Fruit fly (Drosophila melanogaster) whole organism, embryonic: ENCODE data around the gene Bug22.

Source experiments
- Bdp1 ChIP-seq: fragments of 200-800 bp; sonication (Bioruptor generic); optimal IDR thresholded peaks from 3 replicates; lab custom pipeline; 2016; ENCODE audit warnings: missing biosample characterization, missing genetic modification characterization
- Bgb ChIP-seq: fragments of 200-800 bp; sonication (Bioruptor generic); IDR thresholded peaks from 2 replicates; pipeline ENCODE4 v1.3.6; 2022; ENCODE audit warnings: missing biosample characterization, missing genetic modification characterization; ENCODE audit not compliant: partially characterized antibody
- CG4617 ChIP-seq: fragments of 200-800 bp; sonication (Bioruptor generic); optimal IDR thresholded peaks from 3 replicates; lab custom pipeline; 2016; ENCODE audit warnings: missing biosample characterization, missing genetic modification characterization, borderline replicate concordance
- ewg ChIP-seq: fragments of 200-800 bp; sonication (Bioruptor generic); optimal IDR thresholded peaks from 3 replicates; lab custom pipeline; 2017; ENCODE audit warnings: mild to moderate bottlenecking, missing biosample characterization, missing genetic modification reagents, missing genetic modification characterization

dm6 chr2L:10418981-10419380 lies 11.7 kb downstream of the Bug22 start, which contains the start of gene RfC3:
- TF ChIP-seq Bgb (peak; percentile 83), CG4617 (GFP tag; lab: Kevin White, UChicago) (no peak), Bdp1 (GFP tag; lab: Kevin White, UChicago) (no peak), ewg (GFP tag; lab: Kevin White, UChicago) (no peak)
